Worm (Caenorhabditis elegans) whole organism, mixed stage, embryonic: ENCODE results near the gene cct-7.

Experiments used
- ces-1 ChIP-seq: fragments of 150-350 bp; optimal IDR thresholded peaks from 2 replicates; lab custom pipeline; 2014; ENCODE audit warnings: missing biosample characterization, missing genetic modification reagents, missing genetic modification characterization
- elt-1 ChIP-seq: sonication (generic microtip); optimal IDR thresholded peaks from 2 replicates; lab custom pipeline; 2017; ENCODE audit warnings: missing genetic modification characterization, mild to moderate bottlenecking, missing compliant biosample characterization, antibody characterized with exemption, moderate library complexity, borderline replicate concordance; ENCODE audit not compliant: insufficient read depth
- hlh-1 ChIP-seq: fragments of 150-350 bp; optimal IDR thresholded peaks from 2 replicates; lab custom pipeline; 2014; ENCODE audit warnings: missing biosample characterization, missing genetic modification reagents, missing genetic modification characterization
- lin-13 ChIP-seq: fragments of 150-350 bp; optimal IDR thresholded peaks from 2 replicates; lab custom pipeline; 2014; ENCODE audit warnings: missing biosample characterization, missing genetic modification characterization
- lsy-2 ChIP-seq: fragments of 150-350 bp; optimal IDR thresholded peaks from 2 replicates; lab custom pipeline; 2014; ENCODE audit warnings: missing biosample characterization, missing genetic modification characterization
- nhr-12 ChIP-seq: fragments of 150-350 bp; optimal IDR thresholded peaks from 2 replicates; lab custom pipeline; 2014; ENCODE audit warnings: missing biosample characterization, missing genetic modification characterization
- nhr-237 ChIP-seq: fragments of 150-350 bp; optimal IDR thresholded peaks from 2 replicates; lab custom pipeline; 2014; ENCODE audit warnings: missing biosample characterization, missing genetic modification characterization
- nhr-76 ChIP-seq: sonication (generic microtip); optimal IDR thresholded peaks from 2 replicates; lab custom pipeline; 2017; ENCODE audit warnings: missing biosample characterization, missing genetic modification characterization
- snpc-4 ChIP-seq: fragments of 150-350 bp; optimal IDR thresholded peaks from 2 replicates; lab custom pipeline; 2014; ENCODE audit warnings: missing biosample characterization, missing genetic modification characterization
- sptf-1 ChIP-seq: sonication (generic microtip); optimal IDR thresholded peaks from 2 replicates; lab custom pipeline; 2017; ENCODE audit warnings: mild to moderate bottlenecking, missing genetic modification characterization, moderate library complexity, missing compliant biosample characterization
- tbx-8 ChIP-seq: fragments of 200-800 bp; sonication (Bioruptor generic); optimal IDR thresholded peaks from 2 replicates; lab custom pipeline; 2018; ENCODE audit warnings: mild to moderate bottlenecking, missing genetic modification characterization, moderate library complexity, missing compliant biosample characterization
- unc-39 ChIP-seq: fragments of 150-350 bp; optimal IDR thresholded peaks from 2 replicates; lab custom pipeline; 2014; ENCODE audit warnings: missing biosample characterization, missing genetic modification characterization
- unc-62 ChIP-seq: fragments of 150-350 bp; optimal IDR thresholded peaks from 2 replicates; lab custom pipeline; 2014; ENCODE audit warnings: missing biosample characterization, missing genetic modification reagents, missing genetic modification characterization
- ztf-11 ChIP-seq: fragments of 150-350 bp; optimal IDR thresholded peaks from 2 replicates; lab custom pipeline; 2014; ENCODE audit warnings: missing biosample characterization, missing genetic modification characterization

- TF ChIP-seq snpc-4 (tag; lab: Kevin White, UChicago): no peak
- no peak for TF ChIP-seq hlh-1 (tag; lab: Kevin White, UChicago)
- TF ChIP-seq unc-39 (tag; lab: Kevin White, UChicago): no peak
- TF ChIP-seq nhr-76 (tag; lab: Kevin White, UChicago): no peak
- TF ChIP-seq unc-62: no peak
- no peak for TF ChIP-seq ces-1 (GFP tag; lab: Kevin White, UChicago)
- TF ChIP-seq nhr-12 (tag; lab: Kevin White, UChicago): no peak
- no peak for TF ChIP-seq ztf-11 (tag; lab: Kevin White, UChicago)
- no peak for TF ChIP-seq elt-1
- no peak for TF ChIP-seq lin-13
- TF ChIP-seq lsy-2 (tag; lab: Kevin White, UChicago): no peak
- no peak for TF ChIP-seq nhr-237 (tag; lab: Kevin White, UChicago)
- no peak for TF ChIP-seq sptf-1 (tag; lab: Kevin White, UChicago)
- TF ChIP-seq tbx-8: no peak
These were observed 14.2 kb upstream of the cct-7 start for ce11 chrV:1857840-1858239.
